Fruit fly (Drosophila melanogaster) whole organism, larva: Measurements from ENCODE around the gene CG31391.

Source experiments
- noc ChIP-seq: fragments of 200-800 bp; sonication (Bioruptor generic); optimal IDR thresholded peaks from 3 replicates; lab custom pipeline; 2019; ENCODE audit warnings: missing biosample characterization, mild to moderate bottlenecking, missing genetic modification characterization, moderate library complexity

Gene CG31391

dm6 chr3R:10704975-10705374, at the start of gene CG31391:
TSS of gene CG31391 (minus strand) at chr3R:10705075.
- TF ChIP-seq noc (tag; lab: Kevin White, UChicago) = no peak

- no peak for TF ChIP-seq noc (tag; lab: Kevin White, UChicago)
Measured at dm6 chr3R:10751061-10751460, 46.2 kb upstream of the CG31391 start, which contains the start of gene TkR86C. TSS of gene TkR86C (minus strand) at chr3R:10751228.

dm6 chr3R:10747650-10748049, 42.8 kb upstream of the CG31391 start:
- TF ChIP-seq noc (tag; lab: Kevin White, UChicago) = no peak

- no peak for TF ChIP-seq noc (tag; lab: Kevin White, UChicago)
Measured at dm6 chr3R:10735857-10736256, 31.0 kb upstream of the CG31391 start, which contains the start of gene tomboy20. TSS of gene tomboy20 (minus strand) at chr3R:10735957.

dm6 chr3R:10726714-10727113, 21.8 kb upstream of the CG31391 start:
- TF ChIP-seq noc (tag; lab: Kevin White, UChicago) = no peak

dm6 chr3R:10714498-10714897, 9.6 kb upstream of the CG31391 start, which contains the start of gene CG4073:
TSS of gene CG4073 (plus strand) at chr3R:10714798.
- TF ChIP-seq noc (tag; lab: Kevin White, UChicago) = no peak

dm6 chr3R:10711148-10711547, 6.3 kb upstream of the CG31391 start, which contains the start of gene CG14689:
TSS of gene CG14689 (minus strand) at chr3R:10711248.
- no peak for TF ChIP-seq noc (tag; lab: Kevin White, UChicago)

dm6 chr3R:10709264-10709663, 4.4 kb upstream of the CG31391 start, which contains the start of gene CG31373:
TSS of gene CG31373 (minus strand) at chr3R:10709364.
- TF ChIP-seq noc (tag; lab: Kevin White, UChicago) = no peak

dm6 chr3R:10708169-10708568, 3.3 kb upstream of the CG31391 start, which contains the start of gene CG31278:
TSS of gene CG31278 (minus strand) at chr3R:10708340.
- no peak for TF ChIP-seq noc (tag; lab: Kevin White, UChicago)

- TF ChIP-seq noc (tag; lab: Kevin White, UChicago) = no peak
Measured at dm6 chr3R:10706763-10707162, 1.9 kb upstream of the CG31391 start, which contains the start of the genes CG31467 and CG14684. TSS of gene CG31467 (minus strand) at chr3R:10706863. TSS of gene CG14684 (plus strand) at chr3R:10706974.

dm6 chr3R:10700638-10701037, 4.2 kb downstream of the CG31391 start:
- TF ChIP-seq noc (tag; lab: Kevin White, UChicago) = peak; percentile 21

dm6 chr3R:10699020-10699951, 5.6 kb downstream of the CG31391 start:
- peak; percentile 90 for TF ChIP-seq noc (tag; lab: Kevin White, UChicago)

- TF ChIP-seq noc (tag; lab: Kevin White, UChicago) = no peak
Measured at dm6 chr3R:10696371-10696777, 8.5 kb downstream of the CG31391 start, which contains the start of the genes pug, CG14683 and CG46459. TSS of gene pug (plus strand) at chr3R:10696534. TSS of gene CG14683 (plus strand) at chr3R:10696647. TSS of gene CG46459 (plus strand) at chr3R:10696647.

- TF ChIP-seq noc (tag; lab: Kevin White, UChicago) = peak; percentile 52
Measured at dm6 chr3R:10688835-10689234, 16.0 kb downstream of the CG31391 start.

- TF ChIP-seq noc (tag; lab: Kevin White, UChicago) = no peak
Measured at dm6 chr3R:10688160-10688559, 16.7 kb downstream of the CG31391 start.

dm6 chr3R:10687312-10687711, 17.6 kb downstream of the CG31391 start:
- no peak for TF ChIP-seq noc (tag; lab: Kevin White, UChicago)
